Fruit fly (Drosophila melanogaster): ENCODE results near the gene CG4213.

Gene CG4213

DNA sequence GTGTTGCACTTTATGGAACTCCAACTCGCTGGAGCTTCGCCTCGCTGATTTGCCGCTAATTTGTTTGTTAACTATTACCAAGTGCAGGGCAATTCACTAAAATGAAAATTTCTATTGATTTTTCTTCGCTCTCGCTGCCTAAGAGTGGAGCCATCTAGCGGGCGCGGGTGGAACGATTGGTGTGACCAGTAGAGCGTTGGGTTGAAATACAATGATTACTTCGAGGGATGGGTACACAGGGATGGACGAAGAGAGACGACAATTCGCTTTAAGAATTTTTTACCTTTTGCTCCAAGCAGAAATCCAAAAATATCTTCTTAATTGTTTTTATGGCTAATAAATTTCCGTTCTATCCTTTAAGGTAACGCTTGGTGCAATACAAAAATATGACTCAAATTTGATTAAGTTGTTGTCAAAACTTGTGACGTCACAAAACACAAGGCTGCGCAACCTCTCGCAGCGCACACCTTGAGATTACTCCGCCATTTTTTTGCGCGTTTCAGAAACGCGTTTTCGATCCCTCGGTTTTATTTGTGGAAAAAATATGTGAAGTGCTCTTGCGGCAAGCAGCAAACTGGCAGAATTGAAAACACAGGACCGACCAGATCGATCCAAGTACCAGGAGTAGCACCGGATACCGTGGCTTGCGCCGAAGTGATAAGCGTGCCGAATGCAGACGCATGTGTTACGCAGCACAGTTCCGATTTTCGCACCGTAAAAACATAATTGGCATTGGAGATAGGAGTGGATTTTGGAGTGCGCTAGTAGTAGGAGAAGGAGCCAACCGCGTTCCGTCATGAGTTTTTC, 12.8 kb upstream of the CG4213 start, which contains the start of the genes AP-2alpha and ebi (continued):
- peak; percentile 87 for TF ChIP-seq CG4617 (GFP tag; optimal IDR thresholded peaks at IDR 0.05; ENCODE audit: borderline replicate concordance)
- TF ChIP-seq prd (optimal IDR thresholded peaks at IDR 0.05): no peak
- TF ChIP-seq prd (GFP tag; IDR thresholded peaks at IDR 0.05): peak; percentile 95
- TF ChIP-seq CG17361 (GFP tag; IDR thresholded peaks at IDR 0.05): peak; percentile 92
- TF ChIP-seq dysf (GFP tag; IDR thresholded peaks at IDR 0.05): peak; percentile 93
- TF ChIP-seq lmd (GFP tag; IDR thresholded peaks at IDR 0.05): peak; percentile 94
- TF ChIP-seq CG7357 (GFP tag; IDR thresholded peaks at IDR 0.05): peak; percentile 74; the same call in 2 of the 3 replicates
- TF ChIP-seq Dp (GFP tag; optimal IDR thresholded peaks at IDR 0.05): peak; percentile 40
- peak; percentile 70 for TF ChIP-seq CG10431 (GFP tag; optimal IDR thresholded peaks at IDR 0.05)
- TF ChIP-seq pfk (GFP tag; optimal IDR thresholded peaks at IDR 0.05): peak; percentile 31
- peak; percentile 89 for TF ChIP-seq tgo (GFP tag; IDR thresholded peaks at IDR 0.05)
- TF ChIP-seq hbn (GFP tag; IDR thresholded peaks at IDR 0.05; ENCODE audit: partially characterized antibody): no peak
- TF ChIP-seq CG3995 (GFP tag; optimal IDR thresholded peaks at IDR 0.05): peak; percentile 68
- peak; percentile 89 for TF ChIP-seq CG33213 (GFP tag; optimal IDR thresholded peaks at IDR 0.05)
- peak; percentile 68 for TF ChIP-seq CrebB (tag; optimal IDR thresholded peaks at IDR 0.05)
- TF ChIP-seq CG17186 (GFP tag; optimal IDR thresholded peaks at IDR 0.05): peak; percentile 91
- TF ChIP-seq sima (GFP tag; optimal IDR thresholded peaks at IDR 0.05): peak; percentile 37
- peak; percentile 92 to 96 for TF ChIP-seq chif (GFP tag; optimal IDR thresholded peaks at IDR 0.05)
- no peak for TF ChIP-seq Awh (GFP tag; IDR thresholded peaks at IDR 0.05)
- peak; percentile 74 for TF ChIP-seq CG3281 (GFP tag; optimal IDR thresholded peaks at IDR 0.05)
- peak; percentile 93 for TF ChIP-seq sisA (GFP tag; IDR thresholded peaks at IDR 0.05)
- TF ChIP-seq CG9727 (GFP tag; optimal IDR thresholded peaks at IDR 0.05): peak; percentile 88
- no peak for TF ChIP-seq dati (GFP tag; IDR thresholded peaks at IDR 0.05)
- TF ChIP-seq CG10979 (tag; optimal IDR thresholded peaks at IDR 0.05): peak; percentile 76
- peak; percentile 78; the same call in 2 of the 3 replicates for TF ChIP-seq CG3726 (GFP tag; IDR thresholded peaks at IDR 0.05)
- peak; percentile 63 for TF ChIP-seq ATbp (GFP tag; optimal IDR thresholded peaks at IDR 0.05)
- TF ChIP-seq Hr78 (GFP tag; optimal IDR thresholded peaks at IDR 0.05): no peak
- peak; percentile 87 for TF ChIP-seq CG18619 (GFP tag; optimal IDR thresholded peaks at IDR 0.05)
- TF ChIP-seq Lpt (GFP tag; optimal IDR thresholded peaks at IDR 0.05): no peak
- peak; percentile 93 for TF ChIP-seq CG16863 (GFP tag; optimal IDR thresholded peaks at IDR 0.05)
- TF ChIP-seq ato (GFP tag; IDR thresholded peaks at IDR 0.05; ENCODE audit: partially characterized antibody): no peak
- peak; percentile 89 for TF ChIP-seq croc (GFP tag; conservative IDR thresholded peaks at IDR 0.05)
- TF ChIP-seq knrl (GFP tag; IDR thresholded peaks at IDR 0.05; ENCODE audit: partially characterized antibody): peak; percentile 51; the same call in 1 of the 3 replicates
- peak; percentile 79 for TF ChIP-seq CG18262 (tag; optimal IDR thresholded peaks at IDR 0.05)
- TF ChIP-seq Hand (GFP tag; optimal IDR thresholded peaks at IDR 0.05): peak; percentile 58
- no peak for TF ChIP-seq fru (optimal IDR thresholded peaks at IDR 0.05)
- TF ChIP-seq caup (GFP tag; optimal IDR thresholded peaks at IDR 0.05; ENCODE audit: severe bottlenecking): peak; percentile 64
- peak; percentile 95 for TF ChIP-seq HLH54F (GFP tag; optimal IDR thresholded peaks at IDR 0.05)
- TF ChIP-seq D (optimal IDR thresholded peaks at IDR 0.05): no peak
- TF ChIP-seq D (GFP tag; optimal IDR thresholded peaks at IDR 0.05): peak; percentile 80
- TF ChIP-seq vvl (GFP tag; IDR thresholded peaks at IDR 0.05): peak; percentile 88
- peak; percentile 64 for TF ChIP-seq CG1529 (GFP tag; optimal IDR thresholded peaks at IDR 0.05)
- TF ChIP-seq CG2116 (GFP tag; optimal IDR thresholded peaks at IDR 0.05): peak; percentile 83
- TF ChIP-seq Poxn (GFP tag; IDR thresholded peaks at IDR 0.05): peak; percentile 71
- TF ChIP-seq CG11093 (GFP tag; IDR thresholded peaks at IDR 0.05): peak; percentile 88
- TF ChIP-seq Usf (GFP tag; optimal IDR thresholded peaks at IDR 0.05): peak; percentile 77
- TF ChIP-seq peb (GFP tag; IDR thresholded peaks at IDR 0.05): peak; percentile 84
- TF ChIP-seq ac (GFP tag; optimal IDR thresholded peaks at IDR 0.05): peak; percentile 14
- TF ChIP-seq Oli (tag; optimal IDR thresholded peaks at IDR 0.05): peak; percentile 78

Measured in whole organism, embryonic.